Worm (Caenorhabditis elegans) whole organism, L1 larva: ENCODE data around the gene ptc-1.

Source experiments
- C04F5.9 ChIP-seq: sonication (generic microtip); optimal IDR thresholded peaks from 2 replicates; lab custom pipeline; 2016; ENCODE audit warnings: missing genetic modification characterization, missing compliant biosample characterization
- egl-13 ChIP-seq: sonication (generic microtip); optimal IDR thresholded peaks from 2 replicates; lab custom pipeline; 2016; ENCODE audit warnings: missing genotype, missing genetic modification reagents, missing genetic modification characterization, missing compliant biosample characterization
- egl-27 ChIP-seq, 2 experiments: fragments of 150-350 bp in 1 of 2; sonication (generic microtip); optimal IDR thresholded peaks; 3 replicates each; lab custom pipeline; 2017 to 2018; ENCODE audit warnings: missing biosample characterization in 2 of 2, missing genetic modification characterization in 2 of 2, missing genetic modification reagents in 2 of 2
- elt-2 ChIP-seq: sonication (generic microtip); optimal IDR thresholded peaks from 2 replicates; lab custom pipeline; 2016; ENCODE audit warnings: missing genetic modification characterization, mild to moderate bottlenecking, inconsistent platforms, missing compliant biosample characterization, missing genetic modification reagents
- elt-3 ChIP-seq, 6 experiments: fragments of 150-350 bp in 1 of 6; sonication (generic microtip); optimal IDR thresholded peaks; 2 replicates each; lab custom pipeline; 2017 to 2018; ENCODE audit warnings: missing biosample characterization in 6 of 6, missing genetic modification characterization in 6 of 6, inconsistent platforms in 1 of 6
- fos-1 ChIP-seq: fragments of 150-350 bp; optimal IDR thresholded peaks from 2 replicates; lab custom pipeline; 2014; ENCODE audit warnings: missing biosample characterization, missing genetic modification characterization
- lir-3 ChIP-seq: sonication (generic microtip); optimal IDR thresholded peaks from 2 replicates; lab custom pipeline; 2016; ENCODE audit warnings: mild to moderate bottlenecking, missing genetic modification characterization, moderate library complexity, missing compliant biosample characterization; ENCODE audit not compliant: poor library complexity
- lsy-2 ChIP-seq, 2 experiments: fragments of 150-350 bp; optimal IDR thresholded peaks; 2 replicates each; lab custom pipeline; 2014; ENCODE audit warnings: missing biosample characterization in 2 of 2, missing genetic modification characterization in 2 of 2
- mdl-1 ChIP-seq, 2 experiments: fragments of 150-350 bp; optimal IDR thresholded peaks; 2 replicates each; lab custom pipeline; 2014 to 2017; ENCODE audit warnings: missing biosample characterization in 2 of 2, missing genetic modification characterization in 2 of 2, inconsistent platforms in 1 of 2
- nhr-28 ChIP-seq: fragments of 150-350 bp; optimal IDR thresholded peaks from 2 replicates; lab custom pipeline; 2014; ENCODE audit warnings: missing biosample characterization, missing genetic modification characterization

DNA sequence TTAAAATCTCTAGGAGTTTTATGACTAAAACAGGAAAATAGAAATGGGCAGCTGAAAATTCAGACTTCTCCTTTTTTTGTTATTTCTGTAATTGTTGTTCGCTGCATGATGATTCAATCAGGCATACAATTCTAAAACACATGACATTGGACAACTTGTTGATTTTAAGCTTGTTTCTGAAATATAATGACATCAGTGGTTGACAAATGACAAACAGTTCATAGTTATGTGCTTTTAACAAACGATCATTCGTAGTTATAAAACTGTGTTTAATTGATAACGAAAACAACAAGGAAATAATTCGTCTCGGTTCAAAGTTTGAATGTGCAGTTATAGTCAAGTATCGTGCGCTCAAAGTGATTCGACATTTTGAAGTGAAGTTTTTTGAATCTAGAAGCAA, 55.3 kb downstream of the ptc-1 start:
- TF ChIP-seq C04F5.9 (tag; lab: Kevin White, UChicago), result no peak
- TF ChIP-seq egl-13 (tag; lab: Kevin White, UChicago), result no peak
- TF ChIP-seq egl-27 (tag; optimal IDR thresholded peaks at IDR 0.05; lab: Kevin White, UChicago), result no peak
- no peak for TF ChIP-seq mdl-1 (tag; optimal IDR thresholded peaks at IDR 0.05; lab: Kevin White, UChicago)
- TF ChIP-seq elt-2 (tag; lab: Kevin White, UChicago), result no peak
- TF ChIP-seq lsy-2 (tag; optimal IDR thresholded peaks at IDR 0.05; lab: Kevin White, UChicago), result no peak
- TF ChIP-seq elt-3 (tag; optimal IDR thresholded peaks at IDR 0.05; lab: Kevin White, UChicago), result no peak
- TF ChIP-seq fos-1 (tag; lab: Kevin White, UChicago), result no peak
- no peak for TF ChIP-seq lir-3 (tag; lab: Kevin White, UChicago)
- TF ChIP-seq nhr-28 (tag; lab: Kevin White, UChicago), result no peak
